Fruit fly (Drosophila melanogaster): ENCODE measurements around the gene CG32373.

Gene CG32373

DNA sequence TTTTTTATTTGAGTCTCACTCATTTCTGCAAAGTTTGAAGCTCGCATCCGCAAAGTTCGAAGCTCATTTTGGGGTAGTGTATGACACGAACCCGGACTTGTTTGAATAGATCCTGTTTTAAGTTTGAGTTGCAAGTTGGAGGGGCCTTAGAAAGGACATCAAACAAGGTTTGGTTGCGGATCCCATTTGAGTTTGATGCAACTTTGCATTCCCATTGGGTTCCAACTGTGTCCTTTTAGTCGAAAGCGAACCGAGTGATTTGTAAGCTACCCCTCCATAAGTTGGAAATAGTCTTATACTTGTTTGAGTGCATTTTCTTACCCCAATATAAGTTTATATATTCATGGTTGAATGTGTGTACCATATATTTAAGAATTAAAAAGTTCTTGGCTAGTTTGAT, 6.8 kb upstream of the CG32373 start:
- TF ChIP-seq usp (GFP tag; optimal IDR thresholded peaks at IDR 0.05) (no peak), jim (GFP tag; optimal IDR thresholded peaks at IDR 0.05) (no peak), CrebA (GFP tag; optimal IDR thresholded peaks at IDR 0.05; ENCODE audit: borderline replicate concordance) (no peak), Myc (optimal IDR thresholded peaks at IDR 0.05) (no peak), Dfd (GFP tag; optimal IDR thresholded peaks at IDR 0.05) (no peak), Hr78 (GFP tag; optimal IDR thresholded peaks at IDR 0.05) (no peak), sage (GFP tag; optimal IDR thresholded peaks at IDR 0.05) (no peak), pan (optimal IDR thresholded peaks at IDR 0.05) (no peak), Dif (GFP tag; optimal IDR thresholded peaks at IDR 0.05; ENCODE audit: partially characterized antibody) (no peak), dsf (GFP tag; optimal IDR thresholded peaks at IDR 0.05; ENCODE audit: borderline replicate concordance) (no peak), psq (GFP tag; optimal IDR thresholded peaks at IDR 0.05) (no peak), Hr83 (GFP tag; optimal IDR thresholded peaks at IDR 0.05; ENCODE audit: poor library complexity, severe bottlenecking) (no peak), dl (GFP tag; optimal IDR thresholded peaks at IDR 0.05; ENCODE audit: insufficient read depth in 1 of 2, partially characterized antibody in 2 of 2) (no peak), br (GFP tag; optimal IDR thresholded peaks at IDR 0.05) (no peak), N (GFP tag; optimal IDR thresholded peaks at IDR 0.05) (no peak), lola (GFP tag; optimal IDR thresholded peaks at IDR 0.05) (no peak), Sp1 (GFP tag; optimal IDR thresholded peaks at IDR 0.05) (no peak)

DNA sequence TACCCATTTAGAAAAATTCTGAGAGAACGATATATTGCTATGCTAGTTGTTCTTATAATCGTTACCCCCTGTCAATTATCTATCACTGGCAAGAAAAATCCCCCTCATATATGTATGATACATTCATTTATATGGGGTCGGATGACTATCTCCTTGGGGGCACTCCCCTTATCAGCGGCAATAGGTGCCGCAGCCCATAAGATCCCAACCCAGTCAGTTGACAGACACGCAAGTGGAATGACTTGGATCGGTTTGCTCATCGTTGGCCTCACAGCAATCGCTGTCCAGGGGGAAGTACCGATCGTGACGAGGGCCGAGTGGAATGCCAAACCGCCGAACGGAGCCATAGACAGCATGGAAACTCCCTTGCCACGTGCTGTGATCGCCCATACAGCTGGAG, 620 bp downstream of the CG32373 start, which contains the start of gene PGRP-SD:
Gene PGRP-SD, plus strand, starts transcription at position 213 of the 400 bp plus-strand sequence.
- TF ChIP-seq Rel (GFP tag; optimal IDR thresholded peaks at IDR 0.05) = no peak
- TF ChIP-seq Rel (tag; optimal IDR thresholded peaks at IDR 0.05) = peak; percentile 98
- TF ChIP-seq Vsx2 (GFP tag; optimal IDR thresholded peaks at IDR 0.05; ENCODE audit: partially characterized antibody) = no peak

- TF ChIP-seq lola (GFP tag; optimal IDR thresholded peaks at IDR 0.05) (peak; percentile 27), GATAd (GFP tag; optimal IDR thresholded peaks at IDR 0.05) (no peak), Myc (optimal IDR thresholded peaks at IDR 0.05) (peak; percentile 5)
Observed at dm6 chr3L:7654048-7654961, 4.0 kb downstream of the CG32373 start, which contains the start of gene CG7492. Gene CG7492, minus strand, starts transcription at chr3L:7654752.

DNA sequence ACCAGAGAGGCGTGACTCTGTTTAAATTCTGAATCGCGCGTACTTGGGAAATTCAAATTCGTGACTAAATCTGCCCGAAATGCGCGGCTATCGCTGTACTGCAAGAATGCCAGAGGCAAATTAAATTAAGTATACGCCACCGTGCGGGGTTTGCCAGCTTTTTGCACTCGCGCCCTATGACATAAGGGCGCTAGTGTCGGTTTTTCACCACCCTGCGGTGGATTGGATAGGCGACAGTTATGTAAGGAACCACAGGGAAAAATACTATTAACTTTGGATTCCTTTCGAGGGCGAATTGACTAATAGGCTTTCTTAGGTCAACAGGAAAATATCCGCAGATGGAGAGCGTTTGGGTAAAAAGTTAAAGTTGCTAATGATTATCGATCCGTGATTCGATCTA, 45.2 kb downstream of the CG32373 start, which contains the start of gene CG44195:
Gene CG44195, minus strand, starts transcription at position 101 of the 400 bp plus-strand sequence.
- TF ChIP-seq GATAd (GFP tag; optimal IDR thresholded peaks at IDR 0.05) = no peak
- TF ChIP-seq CG32264 (GFP tag; optimal IDR thresholded peaks at IDR 0.05) = no peak
- TF ChIP-seq sv (GFP tag; optimal IDR thresholded peaks at IDR 0.05) = no peak
- TF ChIP-seq Hnf4 (GFP tag; optimal IDR thresholded peaks at IDR 0.05) = no peak
- TF ChIP-seq rgr (GFP tag; optimal IDR thresholded peaks at IDR 0.05) = no peak
- TF ChIP-seq Hr83 (GFP tag; optimal IDR thresholded peaks at IDR 0.05; ENCODE audit: poor library complexity, severe bottlenecking) = no peak
- TF ChIP-seq OdsH (GFP tag; optimal IDR thresholded peaks at IDR 0.05) = no peak
- TF ChIP-seq dmrt93B (GFP tag; optimal IDR thresholded peaks at IDR 0.05) = no peak
- TF ChIP-seq N (GFP tag; optimal IDR thresholded peaks at IDR 0.05) = no peak
- no peak for TF ChIP-seq fru (GFP tag; optimal IDR thresholded peaks at IDR 0.05)
- TF ChIP-seq pan (optimal IDR thresholded peaks at IDR 0.05) = no peak
- no peak for TF ChIP-seq Hr78 (GFP tag; optimal IDR thresholded peaks at IDR 0.05)
- TF ChIP-seq sage (GFP tag; optimal IDR thresholded peaks at IDR 0.05) = no peak
- no peak for TF ChIP-seq CrebA (GFP tag; optimal IDR thresholded peaks at IDR 0.05; ENCODE audit: borderline replicate concordance)
- TF ChIP-seq brk (GFP tag; optimal IDR thresholded peaks at IDR 0.05) = no peak
- TF ChIP-seq Dif (GFP tag; optimal IDR thresholded peaks at IDR 0.05; ENCODE audit: partially characterized antibody) = no peak
- TF ChIP-seq CG9705 (GFP tag; optimal IDR thresholded peaks at IDR 0.05) = no peak
- no peak for TF ChIP-seq Mio (GFP tag; optimal IDR thresholded peaks at IDR 0.05)

DNA sequence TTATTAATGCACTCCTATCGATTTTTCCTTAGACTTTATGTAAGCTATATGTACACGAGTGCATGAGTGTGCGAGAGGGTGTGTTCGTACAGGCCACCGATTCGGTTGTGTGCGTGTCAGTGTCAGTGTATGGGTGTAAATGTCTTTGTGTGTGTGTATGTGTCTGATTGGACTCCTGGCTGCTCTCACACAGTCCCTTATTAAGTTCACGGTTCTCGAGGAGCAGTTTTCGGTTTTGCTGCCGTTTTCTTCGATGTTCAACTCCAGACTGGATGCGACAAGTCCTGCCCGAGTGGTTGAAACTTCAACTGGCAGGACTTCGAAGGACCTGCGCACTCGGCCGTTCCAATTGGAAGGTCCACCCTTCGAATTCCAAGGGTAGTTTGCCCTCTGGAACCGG, 63.0 kb downstream of the CG32373 start:
- TF ChIP-seq Hnf4 (GFP tag; optimal IDR thresholded peaks at IDR 0.05) = no peak
- TF ChIP-seq tai (GFP tag; optimal IDR thresholded peaks at IDR 0.05) = no peak
- no peak for TF ChIP-seq lola (GFP tag; optimal IDR thresholded peaks at IDR 0.05)
- TF ChIP-seq HLH106 (tag; optimal IDR thresholded peaks at IDR 0.05) = no peak
- TF ChIP-seq fru (GFP tag; optimal IDR thresholded peaks at IDR 0.05) = no peak
- no peak for TF ChIP-seq Dif (GFP tag; optimal IDR thresholded peaks at IDR 0.05; ENCODE audit: partially characterized antibody)
- no peak for TF ChIP-seq brk (GFP tag; optimal IDR thresholded peaks at IDR 0.05)
- no peak for TF ChIP-seq dmrt93B (GFP tag; optimal IDR thresholded peaks at IDR 0.05)

Data from whole organism, wandering third instar larva.